Worm (Caenorhabditis elegans) whole organism, young adult: Measurements from ENCODE around the gene cuc-1.

Experiments used
- ets-4 ChIP-seq: fragments of 200-800 bp; sonication (Bioruptor generic); optimal IDR thresholded peaks from 2 replicates; lab custom pipeline; 2018; ENCODE audit warnings: mild to moderate bottlenecking, missing genetic modification characterization, missing compliant biosample characterization
- pbrm-1 ChIP-seq: fragments of 200-800 bp; sonication (Bioruptor generic); IDR thresholded peaks from 2 replicates; pipeline ENCODE4 v1.3.6; 2022; ENCODE audit warnings: missing genetic modification reagents, missing genetic modification characterization, missing compliant biosample characterization

DNA sequence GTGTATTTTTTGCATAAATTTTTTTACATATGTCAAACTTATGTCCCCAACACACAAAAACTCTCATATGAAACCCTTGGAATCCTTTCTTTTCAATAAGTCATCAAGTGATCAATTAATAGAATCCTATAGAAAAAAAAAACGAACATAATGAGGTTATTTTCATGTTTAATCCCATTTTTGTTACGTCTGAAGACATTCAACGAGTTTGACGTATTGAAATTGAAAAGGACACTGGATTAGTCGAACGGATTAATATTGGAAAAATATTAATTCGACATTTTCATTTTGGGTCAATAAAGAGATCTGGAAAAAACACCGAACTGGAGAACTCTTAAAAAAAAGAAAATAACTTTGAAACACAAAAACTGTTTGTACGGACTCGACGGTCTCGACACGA, 28.3 kb downstream of the cuc-1 start:
- TF ChIP-seq ets-4 (no peak), pbrm-1 (no peak)
